Worm (Caenorhabditis elegans) whole organism, L3 larva: Measurements from ENCODE around the gene ptr-6.

Experiments used
- ceh-82 ChIP-seq: fragments of 150-350 bp; optimal IDR thresholded peaks from 2 replicates; lab custom pipeline; 2014; ENCODE audit warnings: missing biosample characterization, missing genetic modification characterization
- egl-27 ChIP-seq: sonication (generic microtip); optimal IDR thresholded peaks from 4 replicates; lab custom pipeline; 2017; ENCODE audit warnings: missing biosample characterization, missing genetic modification reagents, missing genetic modification characterization
- fkh-10 ChIP-seq: sonication (generic microtip); optimal IDR thresholded peaks from 2 replicates; lab custom pipeline; 2017; ENCODE audit warnings: missing biosample characterization, missing genetic modification reagents, missing genetic modification characterization
- mdl-1 ChIP-seq: fragments of 150-350 bp; optimal IDR thresholded peaks from 2 replicates; lab custom pipeline; 2014; ENCODE audit warnings: missing biosample characterization, missing genetic modification characterization
- mml-1 ChIP-seq: fragments of 150-350 bp; sonication (generic microtip); optimal IDR thresholded peaks from 3 replicates; lab custom pipeline; 2014; ENCODE audit warnings: missing biosample characterization, missing genetic modification characterization
- nhr-11 ChIP-seq: fragments of 150-350 bp; optimal IDR thresholded peaks from 2 replicates; lab custom pipeline; 2014; ENCODE audit warnings: missing biosample characterization, missing genetic modification characterization
- nhr-12 ChIP-seq: fragments of 150-350 bp; optimal IDR thresholded peaks from 2 replicates; lab custom pipeline; 2014; ENCODE audit warnings: missing biosample characterization, missing genetic modification characterization
- nhr-25 ChIP-seq: sonication (generic microtip); optimal IDR thresholded peaks from 2 replicates; lab custom pipeline; 2017; ENCODE audit warnings: missing biosample characterization, missing genetic modification characterization
- snpc-4 ChIP-seq: fragments of 150-350 bp; optimal IDR thresholded peaks from 2 replicates; lab custom pipeline; 2014; ENCODE audit warnings: missing biosample characterization, missing genetic modification characterization

DNA sequence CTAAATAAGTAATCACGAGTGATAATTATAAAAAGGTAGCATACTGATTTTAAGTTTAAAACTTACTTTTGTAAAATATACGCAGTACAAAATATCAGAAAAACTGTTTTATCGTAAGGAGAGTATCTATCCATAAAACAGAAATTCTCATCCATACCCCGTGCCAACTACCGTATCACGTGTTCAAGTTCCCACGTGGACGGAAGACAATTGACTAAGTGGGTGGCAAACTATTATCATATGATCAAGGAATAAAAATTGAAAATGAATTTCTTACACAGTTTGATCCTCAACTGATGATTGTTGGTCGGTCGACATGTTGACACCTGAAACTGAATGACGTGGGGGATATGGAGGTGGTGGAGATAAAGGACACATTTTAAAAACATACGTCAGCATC, 35.6 kb upstream of the ptr-6 start, which contains the start of gene pmt-1:
- TF ChIP-seq fkh-10 (GFP tag; lab: Kevin White, UChicago) (no peak), egl-27 (tag; lab: Kevin White, UChicago) (no peak), ceh-82 (tag; lab: Kevin White, UChicago) (no peak), snpc-4 (tag; lab: Kevin White, UChicago) (no peak), mdl-1 (tag; lab: Kevin White, UChicago) (no peak), nhr-12 (tag; lab: Kevin White, UChicago) (no peak), nhr-11 (tag; lab: Kevin White, UChicago) (no peak), mml-1 (tag; lab: Kevin White, UChicago) (no peak), nhr-25 (tag; lab: Kevin White, UChicago) (no peak)
